Worm (Caenorhabditis elegans) whole organism, L3 larva: ENCODE measurements around the gene Y67H2A.2.
A peak's percentile ranks its signal among the peaks of the same experiment; 100 is the strongest.

Experiments used
- R02D3.7 ChIP-seq: fragments of 150-350 bp; optimal IDR thresholded peaks from 2 replicates; lab custom pipeline; 2014; ENCODE audit warnings: missing biosample characterization, missing genetic modification characterization
- ZK546.5 ChIP-seq: sonication (generic microtip); optimal IDR thresholded peaks from 2 replicates; lab custom pipeline; 2017; ENCODE audit warnings: missing biosample characterization, missing genetic modification characterization
- aly-2 ChIP-seq: fragments of 150-350 bp; optimal IDR thresholded peaks from 2 replicates; lab custom pipeline; 2014; ENCODE audit warnings: missing biosample characterization, missing genetic modification characterization
- ama-1 ChIP-seq: fragments of 150-350 bp; optimal IDR thresholded peaks from 2 replicates; lab custom pipeline; 2018
- ceh-16 ChIP-seq: sonication (generic microtip); optimal IDR thresholded peaks from 2 replicates; lab custom pipeline; 2017; ENCODE audit warnings: missing biosample characterization, missing genetic modification characterization
- ceh-82 ChIP-seq: fragments of 150-350 bp; optimal IDR thresholded peaks from 2 replicates; lab custom pipeline; 2014; ENCODE audit warnings: missing biosample characterization, missing genetic modification characterization
- ceh-9 ChIP-seq: sonication (generic microtip); optimal IDR thresholded peaks from 2 replicates; lab custom pipeline; 2018; ENCODE audit warnings: missing biosample characterization, missing genetic modification characterization
- daf-12 ChIP-seq: fragments of 150-350 bp; optimal IDR thresholded peaks from 2 replicates; lab custom pipeline; 2014; ENCODE audit warnings: missing biosample characterization, missing genetic modification reagents, missing genetic modification characterization
- egl-5 ChIP-seq: fragments of 150-350 bp; optimal IDR thresholded peaks from 2 replicates; lab custom pipeline; 2017; ENCODE audit warnings: missing biosample characterization, missing genetic modification reagents, missing genetic modification characterization, inconsistent platforms
- elt-1 ChIP-seq: fragments of 150-350 bp; optimal IDR thresholded peaks from 2 replicates; lab custom pipeline; 2014; ENCODE audit warnings: missing biosample characterization, missing genetic modification characterization
- elt-2 ChIP-seq: sonication (generic microtip); optimal IDR thresholded peaks from 2 replicates; lab custom pipeline; 2016; ENCODE audit warnings: missing genetic modification reagents, mild to moderate bottlenecking, missing genetic modification characterization, missing compliant biosample characterization
- eor-1 ChIP-seq, 2 experiments: fragments of 150-350 bp; optimal IDR thresholded peaks; 2 replicates each; lab custom pipeline; 2014 to 2018; ENCODE audit warnings: missing biosample characterization in 2 of 2, missing genetic modification characterization in 2 of 2
- fkh-2 ChIP-seq: fragments of 150-350 bp; optimal IDR thresholded peaks from 2 replicates; lab custom pipeline; 2014; ENCODE audit warnings: missing biosample characterization, missing genetic modification reagents, missing genetic modification characterization
- fos-1 ChIP-seq: fragments of 150-350 bp; optimal IDR thresholded peaks from 2 replicates; lab custom pipeline; 2014; ENCODE audit warnings: missing biosample characterization, missing genetic modification characterization
- jun-1 ChIP-seq: fragments of 150-350 bp; optimal IDR thresholded peaks from 2 replicates; lab custom pipeline; 2014; ENCODE audit warnings: missing biosample characterization, missing genetic modification reagents, missing genetic modification characterization
- mdl-1 ChIP-seq: fragments of 150-350 bp; optimal IDR thresholded peaks from 2 replicates; lab custom pipeline; 2014; ENCODE audit warnings: missing biosample characterization, missing genetic modification characterization
- nhr-11 ChIP-seq: fragments of 150-350 bp; optimal IDR thresholded peaks from 2 replicates; lab custom pipeline; 2014; ENCODE audit warnings: missing biosample characterization, missing genetic modification characterization
- nhr-25 ChIP-seq: sonication (generic microtip); optimal IDR thresholded peaks from 2 replicates; lab custom pipeline; 2017; ENCODE audit warnings: missing biosample characterization, missing genetic modification characterization
- nhr-28 ChIP-seq: fragments of 150-350 bp; optimal IDR thresholded peaks from 2 replicates; lab custom pipeline; 2014; ENCODE audit warnings: missing biosample characterization, missing genetic modification characterization
- nhr-43 ChIP-seq: sonication (generic microtip); optimal IDR thresholded peaks from 2 replicates; lab custom pipeline; 2016; ENCODE audit warnings: mild to moderate bottlenecking, missing genetic modification characterization, missing compliant biosample characterization; ENCODE audit not compliant: poor library complexity, severe bottlenecking
- nhr-67 ChIP-seq: fragments of 150-350 bp; optimal IDR thresholded peaks from 2 replicates; lab custom pipeline; 2014; ENCODE audit warnings: missing biosample characterization, missing genetic modification characterization
- nhr-77 ChIP-seq: fragments of 150-350 bp; optimal IDR thresholded peaks from 2 replicates; lab custom pipeline; 2014; ENCODE audit warnings: missing biosample characterization, missing genetic modification characterization
- pqm-1 ChIP-seq: fragments of 150-350 bp; optimal IDR thresholded peaks from 2 replicates; lab custom pipeline; 2017; ENCODE audit warnings: missing biosample characterization, missing genetic modification characterization, inconsistent platforms
- skn-1 ChIP-seq: fragments of 150-350 bp; optimal IDR thresholded peaks from 2 replicates; lab custom pipeline; 2014; ENCODE audit warnings: missing biosample characterization, missing genetic modification characterization
- snpc-4 ChIP-seq: fragments of 150-350 bp; optimal IDR thresholded peaks from 2 replicates; lab custom pipeline; 2014; ENCODE audit warnings: missing biosample characterization, missing genetic modification characterization
- tbx-2 ChIP-seq: sonication (generic microtip); optimal IDR thresholded peaks from 2 replicates; lab custom pipeline; 2016; ENCODE audit warnings: mild to moderate bottlenecking, missing genetic modification characterization, missing compliant biosample characterization
- unc-39 ChIP-seq: sonication (generic microtip); optimal IDR thresholded peaks from 4 replicates; lab custom pipeline; 2017; ENCODE audit warnings: missing biosample characterization, missing genetic modification characterization
- unc-62 ChIP-seq: fragments of 150-350 bp; sonication (generic microtip); optimal IDR thresholded peaks from 4 replicates; lab custom pipeline; 2014; ENCODE audit warnings: missing biosample characterization, missing genetic modification reagents, missing genetic modification characterization
- zag-1 ChIP-seq: fragments of 150-350 bp; optimal IDR thresholded peaks from 2 replicates; lab custom pipeline; 2014; ENCODE audit warnings: missing biosample characterization, missing genetic modification characterization
- ztf-11 ChIP-seq: fragments of 150-350 bp; optimal IDR thresholded peaks from 2 replicates; lab custom pipeline; 2014; ENCODE audit warnings: missing biosample characterization, missing genetic modification characterization
- ztf-4 ChIP-seq: fragments of 150-350 bp; optimal IDR thresholded peaks from 2 replicates; lab custom pipeline; 2014; ENCODE audit warnings: missing biosample characterization, missing genetic modification characterization

Y67H2A.2 gene

DNA sequence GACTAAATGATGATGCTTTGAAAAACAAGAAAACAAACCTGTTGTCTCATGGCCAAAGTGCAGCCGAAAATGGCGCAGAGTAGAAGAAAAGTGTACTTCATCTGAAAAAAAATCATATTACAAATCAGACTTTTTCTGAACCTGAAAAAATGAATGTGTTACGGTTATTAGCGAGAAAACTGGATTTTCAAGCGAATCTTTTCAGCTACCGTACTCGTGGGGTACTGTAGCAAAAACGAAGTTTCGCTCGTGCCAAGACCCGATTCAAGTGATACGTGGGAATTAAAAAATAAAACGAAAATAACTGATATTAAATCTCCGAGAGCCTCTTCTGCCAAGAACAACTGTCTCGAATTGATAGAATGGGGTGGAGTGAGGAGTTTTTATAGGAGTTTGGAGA, 45.4 kb downstream of the Y67H2A.2 start, which contains the start of gene ttr-51:
Gene ttr-51 (minus strand): TSS at position 101 of the 400 bp plus-strand sequence.
- no peak for TF ChIP-seq egl-5 (tag; lab: Kevin White, UChicago)
- TF ChIP-seq pqm-1 (tag; lab: Kevin White, UChicago), result peak; percentile 57
- no peak for TF ChIP-seq zag-1 (tag; lab: Kevin White, UChicago)
- TF ChIP-seq fkh-2 (tag; lab: Kevin White, UChicago), result no peak
- TF ChIP-seq nhr-67 (tag; lab: Kevin White, UChicago), result no peak
- peak; percentile 41 for TF ChIP-seq elt-2 (tag; lab: Kevin White, UChicago)
- TF ChIP-seq snpc-4, result no peak
- no peak for TF ChIP-seq ceh-82
- no peak for TF ChIP-seq nhr-77 (tag; lab: Kevin White, UChicago)

- TF ChIP-seq eor-1 (tag; optimal IDR thresholded peaks at IDR 0.05; lab: Kevin White, UChicago) (no peak), ama-1 (lab: Kevin White, UChicago) (peak; percentile 33)
Observed at ce11 chrIV:13250243-13250642, 47.4 kb downstream of the Y67H2A.2 start.

DNA sequence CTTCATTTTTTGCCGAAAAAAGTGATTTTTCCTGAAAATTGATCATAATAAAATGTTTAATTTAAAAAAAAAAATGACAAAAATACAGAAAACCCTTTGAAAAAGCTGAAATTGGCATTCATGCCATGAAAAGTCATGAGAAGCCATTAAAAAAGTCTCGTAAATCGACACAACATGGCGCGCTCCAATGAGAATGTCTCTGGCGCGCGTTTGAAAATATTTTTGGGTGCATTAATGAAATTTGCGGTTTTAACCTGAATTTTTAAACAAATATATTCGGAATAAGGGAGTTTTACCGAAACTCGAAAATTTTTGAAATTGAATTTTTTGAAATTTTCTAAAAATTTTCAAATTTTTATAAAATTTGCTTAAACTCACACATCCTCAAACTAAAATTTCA, 49.8 kb downstream of the Y67H2A.2 start:
- TF ChIP-seq ztf-11, result no peak
- TF ChIP-seq ceh-16 (tag; lab: Kevin White, UChicago), result no peak
- TF ChIP-seq elt-2 (tag; lab: Kevin White, UChicago), result no peak
- TF ChIP-seq nhr-28, result no peak
- TF ChIP-seq eor-1 (tag; optimal IDR thresholded peaks at IDR 0.05; lab: Kevin White, UChicago), result no peak
- no peak for TF ChIP-seq fkh-2 (tag; lab: Kevin White, UChicago)
- no peak for TF ChIP-seq unc-62 (GFP tag; lab: Kevin White, UChicago)
- no peak for TF ChIP-seq ama-1 (lab: Kevin White, UChicago)
- TF ChIP-seq, all 47 proteins: peak for 0

DNA sequence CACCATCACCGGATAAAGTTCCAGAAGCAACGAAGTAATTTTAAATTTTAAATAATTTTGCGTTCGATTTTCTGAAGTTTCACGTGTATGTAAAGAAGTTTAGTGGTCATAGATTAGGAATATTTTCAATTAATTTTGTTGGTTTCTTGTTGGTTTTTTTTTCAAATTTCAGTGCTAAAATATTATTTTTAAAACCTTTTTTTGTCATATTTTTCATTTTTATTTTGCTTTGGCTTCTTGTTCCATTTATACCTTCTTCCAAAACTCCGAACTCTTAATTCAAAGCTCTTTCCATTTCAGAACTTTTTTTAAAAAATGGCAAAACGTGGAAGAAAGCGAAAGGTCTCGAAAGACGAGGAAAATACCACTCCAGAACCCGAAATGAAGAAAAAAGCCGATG, 50.7 kb downstream of the Y67H2A.2 start, which contains the start of gene JC8.7:
Gene JC8.7 (plus strand): TSS at position 301 of the 400 bp plus-strand sequence.
- TF ChIP-seq R02D3.7 (tag; lab: Kevin White, UChicago) (no peak), snpc-4 (no peak), fkh-2 (tag; lab: Kevin White, UChicago) (no peak), mdl-1 (no peak), ceh-16 (tag; lab: Kevin White, UChicago) (no peak), ztf-4 (tag; lab: Kevin White, UChicago) (no peak), fos-1 (tag; lab: Kevin White, UChicago) (no peak), jun-1 (no peak)

DNA sequence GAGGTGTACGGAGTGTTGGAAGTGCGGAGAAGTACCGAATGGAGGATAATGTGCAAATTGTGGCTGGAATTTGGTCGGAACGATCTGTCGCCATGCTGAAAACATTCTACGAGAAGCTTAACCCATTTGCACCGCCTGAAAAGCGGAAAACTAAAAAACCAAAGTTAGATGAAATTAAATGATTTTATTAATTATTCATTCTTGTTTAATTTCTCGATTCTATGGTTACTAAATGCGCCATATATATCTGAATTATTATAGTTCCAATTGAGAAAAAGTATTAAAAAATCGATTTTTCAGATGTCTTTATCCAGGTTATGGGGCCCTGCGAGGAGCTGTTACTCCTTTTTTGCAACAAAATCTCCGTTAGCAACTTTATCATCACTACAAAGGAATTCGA, 53.6 kb downstream of the Y67H2A.2 start, which contains the start of gene cox-11:
Gene cox-11 (plus strand): TSS at position 301 of the 400 bp plus-strand sequence.
- TF ChIP-seq jun-1, result no peak
- TF ChIP-seq aly-2 (tag; lab: Kevin White, UChicago), result no peak
- TF ChIP-seq skn-1 (tag; lab: Kevin White, UChicago), result no peak
- no peak for TF ChIP-seq ceh-9 (tag; lab: Kevin White, UChicago)
- TF ChIP-seq ZK546.5 (tag; lab: Kevin White, UChicago), result no peak
- TF ChIP-seq elt-2 (tag; lab: Kevin White, UChicago), result no peak
- no peak for TF ChIP-seq elt-1
- TF ChIP-seq unc-39 (tag; lab: Kevin White, UChicago), result no peak
- TF ChIP-seq ama-1 (lab: Kevin White, UChicago), result no peak
- no peak for TF ChIP-seq egl-5 (tag; lab: Kevin White, UChicago)
- no peak for TF ChIP-seq nhr-11 (tag; lab: Kevin White, UChicago)
- TF ChIP-seq nhr-25, result no peak
- TF ChIP-seq ztf-4 (tag; lab: Kevin White, UChicago), result no peak
- no peak for TF ChIP-seq pqm-1 (tag; lab: Kevin White, UChicago)
- no peak for TF ChIP-seq nhr-28

ce11 chrIV:13243375-13243774, 54.2 kb downstream of the Y67H2A.2 start, which contains the start of gene JC8.4:
TSS of gene JC8.4 (plus strand) at chrIV:13243675.
- TF ChIP-seq nhr-43 (tag; lab: Kevin White, UChicago) (no peak), daf-12 (tag; lab: Kevin White, UChicago) (no peak), elt-2 (tag; lab: Kevin White, UChicago) (no peak), ceh-82 (no peak)

- TF ChIP-seq daf-12 (tag; lab: Kevin White, UChicago) (no peak), tbx-2 (tag; lab: Kevin White, UChicago) (no peak)
Observed at ce11 chrIV:13241340-13241739, 56.3 kb downstream of the Y67H2A.2 start.
